Worm (Caenorhabditis elegans): ENCODE results near the gene Y54G11A.19.

Y54G11A.19 gene

DNA sequence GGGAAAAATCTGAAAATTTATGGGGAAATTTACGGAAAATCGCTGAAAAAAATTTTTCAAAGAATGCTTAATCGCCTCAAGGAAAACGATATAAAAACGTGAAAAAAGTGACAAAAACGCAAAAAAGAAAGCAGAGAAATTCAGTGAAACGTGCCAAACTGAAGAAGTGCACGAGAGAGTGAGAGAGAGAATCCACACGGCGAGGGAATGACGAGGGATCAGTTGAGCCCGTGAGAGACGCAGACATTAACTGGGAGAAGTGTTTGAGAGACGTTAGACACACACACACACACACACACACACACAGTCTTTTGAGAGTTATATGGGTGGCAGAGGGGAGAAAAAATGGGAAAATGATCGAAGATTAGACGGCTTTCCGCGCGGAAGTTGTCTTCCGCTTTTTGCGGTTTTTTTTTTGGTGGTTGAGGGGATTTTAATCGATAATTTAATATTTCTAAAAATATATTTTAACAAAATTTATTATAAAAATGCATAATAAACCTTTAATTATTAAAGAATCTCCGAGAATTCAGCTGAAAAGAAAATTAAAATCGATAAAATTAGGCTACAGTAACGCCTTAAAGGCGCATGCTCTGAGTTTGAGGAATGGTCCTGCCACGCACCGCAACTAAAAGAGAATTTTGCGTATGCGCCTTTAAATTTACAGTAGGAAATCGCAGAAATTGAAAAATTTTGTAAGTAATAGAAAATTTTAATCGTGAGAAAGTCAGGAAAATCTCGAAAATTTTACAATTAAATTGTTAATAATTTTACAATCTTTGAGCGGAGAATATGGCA lies 12.0 kb downstream of the Y54G11A.19 start:
- TF ChIP-seq elt-3 (tag; optimal IDR thresholded peaks at IDR 0.05) (peak in 1 of 6 experiments; percentile 9), hlh-4 (tag; optimal IDR thresholded peaks at IDR 0.05) (no peak), dpl-1 (GFP tag; optimal IDR thresholded peaks at IDR 0.05) (peak; percentile 60 to 69 (median 63)), C16A3.4 (tag; optimal IDR thresholded peaks at IDR 0.05) (peak; percentile 20), zag-1 (tag; optimal IDR thresholded peaks at IDR 0.05) (no peak), tbx-2 (tag; optimal IDR thresholded peaks at IDR 0.05) (peak; percentile 53), nhr-77 (tag; optimal IDR thresholded peaks at IDR 0.05) (peak; percentile 46), sox-4 (tag; optimal IDR thresholded peaks at IDR 0.05) (no peak), hpl-2 (GFP tag; optimal IDR thresholded peaks at IDR 0.05) (no peak), unc-62 (GFP tag; optimal IDR thresholded peaks at IDR 0.05) (no peak), rnt-1 (tag; optimal IDR thresholded peaks at IDR 0.05) (peak; percentile 48), aha-1 (tag; optimal IDR thresholded peaks at IDR 0.05) (peak; percentile 53), nhr-20 (tag; optimal IDR thresholded peaks at IDR 0.05) (peak; percentile 53), F16B12.6 (tag; optimal IDR thresholded peaks at IDR 0.05) (peak; percentile 41), unc-30 (tag; optimal IDR thresholded peaks at IDR 0.05) (no peak), unc-86 (tag; optimal IDR thresholded peaks at IDR 0.05) (peak; percentile 33), lin-35 (GFP tag; optimal IDR thresholded peaks at IDR 0.05) (peak; percentile 72), nhr-71 (tag; optimal IDR thresholded peaks at IDR 0.05) (peak; percentile 80), alr-1 (tag; optimal IDR thresholded peaks at IDR 0.05; ENCODE audit: borderline replicate concordance) (no peak), nhr-11 (tag; optimal IDR thresholded peaks at IDR 0.05) (no peak), egl-27 (tag; optimal IDR thresholded peaks at IDR 0.05) (no peak), lin-15B (tag; optimal IDR thresholded peaks at IDR 0.05) (no peak), C04F5.9 (tag; optimal IDR thresholded peaks at IDR 0.05) (no peak), dsc-1 (tag; optimal IDR thresholded peaks at IDR 0.05) (peak; percentile 29), grh-1 (GFP tag; IDR thresholded peaks at IDR 0.05) (no peak), elt-2 (tag; optimal IDR thresholded peaks at IDR 0.05) (no peak), mdl-1 (tag; optimal IDR thresholded peaks at IDR 0.05) (peak in 1 of 2 experiments; percentile 76), lsy-2 (tag; optimal IDR thresholded peaks at IDR 0.05) (peak; percentile 56 to 72), lin-14 (GFP tag; optimal IDR thresholded peaks at IDR 0.05) (peak; percentile 85), fos-1 (tag; optimal IDR thresholded peaks at IDR 0.05) (peak; percentile 53), aly-2 (tag; optimal IDR thresholded peaks at IDR 0.05) (no peak), nhr-85 (tag) (peak; percentile 12), nhr-19 (GFP tag; conservative IDR thresholded peaks at IDR 0.05) (peak; percentile 29; the same call in 1 of the 2 replicates), mab-9 (GFP tag; IDR thresholded peaks at IDR 0.05) (no peak), snu-23 (GFP tag; optimal IDR thresholded peaks at IDR 0.05) (peak; percentile 76), zip-4 (GFP tag; optimal IDR thresholded peaks at IDR 0.05) (no peak), xbp-1 (tag; optimal IDR thresholded peaks at IDR 0.05) (peak; percentile 27), snpc-4 (tag; optimal IDR thresholded peaks at IDR 0.05) (peak; percentile 50), tlp-1 (tag; optimal IDR thresholded peaks at IDR 0.05) (no peak), ceh-8 (GFP tag; optimal IDR thresholded peaks at IDR 0.05) (no peak), vab-15 (tag; optimal IDR thresholded peaks at IDR 0.05) (no peak), efl-1 (optimal IDR thresholded peaks at IDR 0.05) (peak; percentile 80 to 91), efl-1 (GFP tag; optimal IDR thresholded peaks at IDR 0.05 in 1 of 2) (peak; percentile 66 to 96), lir-3 (tag; optimal IDR thresholded peaks at IDR 0.05; ENCODE audit: poor library complexity) (no peak), egl-13 (tag; optimal IDR thresholded peaks at IDR 0.05) (no peak), lin-13 (GFP tag; optimal IDR thresholded peaks at IDR 0.05) (peak; percentile 7), skn-1 (tag; optimal IDR thresholded peaks at IDR 0.05) (peak; percentile 31), unc-130 (tag; optimal IDR thresholded peaks at IDR 0.05) (no peak), mef-2 (tag; optimal IDR thresholded peaks at IDR 0.05) (no peak), nhr-47 (tag; optimal IDR thresholded peaks at IDR 0.05) (peak; percentile 68), fkh-10 (GFP tag; optimal IDR thresholded peaks at IDR 0.05) (peak; percentile 23), unc-98 (GFP tag; IDR thresholded peaks at IDR 0.05) (no peak)
